Fruit fly (Drosophila melanogaster) whole organism, embryonic: ENCODE measurements around the gene CG43998.

Experiments used
- C15 ChIP-seq: fragments of 200-800 bp; sonication (Bioruptor generic); IDR thresholded peaks from 3 replicates; pipeline ENCODE4 v1.3.6; 2022; ENCODE audit warnings: missing biosample characterization, missing genetic modification characterization
- CG10209 ChIP-seq: fragments of 200-800 bp; sonication (Bioruptor generic); optimal IDR thresholded peaks from 3 replicates; lab custom pipeline; 2017; ENCODE audit warnings: missing biosample characterization, mild to moderate bottlenecking, missing genetic modification characterization, missing genetic modification reagents
- CG11093 ChIP-seq: fragments of 200-800 bp; sonication (Bioruptor generic); IDR thresholded peaks from 3 replicates; pipeline ENCODE4 v1.3.6; 2022; ENCODE audit warnings: missing biosample characterization, missing genetic modification characterization
- CG11398 ChIP-seq: fragments of 200-800 bp; sonication (Bioruptor generic); optimal IDR thresholded peaks from 2 replicates; lab custom pipeline; 2016; ENCODE audit warnings: missing biosample characterization, missing genetic modification characterization
- CG12219 ChIP-seq: fragments of 200-800 bp; sonication (Bioruptor generic); optimal IDR thresholded peaks from 3 replicates; lab custom pipeline; 2018; ENCODE audit warnings: missing biosample characterization, mild to moderate bottlenecking, missing genetic modification characterization
- CG12942 ChIP-seq: fragments of 200-800 bp; sonication (Bioruptor generic); optimal IDR thresholded peaks from 3 replicates; lab custom pipeline; 2016; ENCODE audit warnings: missing biosample characterization, missing genetic modification characterization
- CG15479 ChIP-seq: fragments of 200-800 bp; sonication (Bioruptor generic); optimal IDR thresholded peaks from 3 replicates; lab custom pipeline; 2019; ENCODE audit warnings: missing biosample characterization, mild to moderate bottlenecking, missing genetic modification characterization, moderate library complexity
- CG17328 ChIP-seq: fragments of 200-800 bp; sonication (Bioruptor generic); IDR thresholded peaks from 2 replicates; pipeline ENCODE4 v1.3.6; 2022; ENCODE audit warnings: missing biosample characterization, missing genetic modification characterization
- CG17829 ChIP-seq: fragments of 200-800 bp; optimal IDR thresholded peaks from 2 replicates; lab custom pipeline; 2019; ENCODE audit warnings: missing biosample characterization, mild to moderate bottlenecking, missing genetic modification characterization, moderate library complexity
- CG17912 ChIP-seq: fragments of 200-800 bp; sonication (Bioruptor generic); optimal IDR thresholded peaks from 2 replicates; lab custom pipeline; 2018; ENCODE audit warnings: missing biosample characterization, mild to moderate bottlenecking, missing genetic modification characterization
- CG32772 ChIP-seq: fragments of 200-800 bp; sonication (Bioruptor generic); IDR thresholded peaks from 2 replicates; pipeline ENCODE4 v1.3.6; 2022; ENCODE audit warnings: missing biosample characterization, missing genetic modification characterization
- CG33213 ChIP-seq: fragments of 200-800 bp; sonication (Bioruptor generic); optimal IDR thresholded peaks from 3 replicates; lab custom pipeline; 2016; ENCODE audit warnings: missing biosample characterization, missing genetic modification characterization
- CG3847 ChIP-seq: fragments of 200-800 bp; sonication (Bioruptor generic); IDR thresholded peaks from 2 replicates; pipeline ENCODE4 v1.3.6; 2022; ENCODE audit warnings: missing biosample characterization, missing genetic modification characterization
- CG4282 ChIP-seq: fragments of 200-800 bp; sonication (Bioruptor generic); optimal IDR thresholded peaks from 2 replicates; lab custom pipeline; 2016; ENCODE audit warnings: missing biosample characterization, missing genetic modification characterization
- CG6683 ChIP-seq: fragments of 200-800 bp; sonication (Bioruptor generic); optimal IDR thresholded peaks from 2 replicates; lab custom pipeline; 2017; ENCODE audit warnings: missing biosample characterization, mild to moderate bottlenecking, missing genetic modification characterization, missing genetic modification reagents
- CG7372 ChIP-seq: fragments of 200-800 bp; sonication (Bioruptor generic); IDR thresholded peaks from 2 replicates; pipeline ENCODE4 v1.3.6; 2022; ENCODE audit warnings: missing biosample characterization, missing genetic modification characterization
- CG9609 ChIP-seq: fragments of 200-800 bp; sonication (Bioruptor generic); optimal IDR thresholded peaks from 3 replicates; lab custom pipeline; 2016; ENCODE audit warnings: missing biosample characterization, missing genetic modification characterization
- CG9797 ChIP-seq: fragments of 200-800 bp; sonication (Bioruptor generic); optimal IDR thresholded peaks from 3 replicates; lab custom pipeline; 2018; ENCODE audit warnings: missing biosample characterization, mild to moderate bottlenecking, missing genetic modification characterization
- CHES-1-like ChIP-seq: fragments of 200-800 bp; sonication (Bioruptor generic); optimal IDR thresholded peaks from 2 replicates; lab custom pipeline; 2016; ENCODE audit warnings: missing biosample characterization, missing genetic modification characterization
- Camta ChIP-seq: fragments of 200-800 bp; sonication (Bioruptor generic); optimal IDR thresholded peaks from 2 replicates; lab custom pipeline; 2016; ENCODE audit warnings: missing biosample characterization, missing genetic modification characterization
- D ChIP-seq, 2 experiments: fragments of 200-800 bp in 1 of 2; fragments of >200 bp in 1 of 2; sonication (Bioruptor generic) in 1 of 2; optimal IDR thresholded peaks; 2 replicates in 1 of 2; 3 replicates in 1 of 2; lab custom pipeline; 2017; ENCODE audit warnings: mild to moderate bottlenecking in 1 of 2, missing biosample characterization in 1 of 2, missing genetic modification characterization in 1 of 2, missing genetic modification reagents in 1 of 2
- Fer2 ChIP-seq: fragments of 200-800 bp; sonication (Bioruptor generic); optimal IDR thresholded peaks from 2 replicates; lab custom pipeline; 2018; ENCODE audit warnings: missing biosample characterization, mild to moderate bottlenecking, missing genetic modification characterization, moderate library complexity
- HLH4C ChIP-seq: fragments of 200-800 bp; sonication (Bioruptor generic); IDR thresholded peaks from 3 replicates; pipeline ENCODE4 v1.3.6; 2022; ENCODE audit warnings: missing biosample characterization, missing genetic modification characterization; ENCODE audit not compliant: partially characterized antibody
- Mad ChIP-seq: fragments of 200-800 bp; sonication (Bioruptor generic); optimal IDR thresholded peaks from 2 replicates; lab custom pipeline; 2016; ENCODE audit warnings: missing biosample characterization, missing genetic modification characterization
- Neu2 ChIP-seq: fragments of 200-800 bp; sonication (Bioruptor generic); optimal IDR thresholded peaks from 3 replicates; lab custom pipeline; 2016; ENCODE audit warnings: missing biosample characterization, missing genetic modification characterization, borderline replicate concordance
- NfI ChIP-seq: fragments of 200-800 bp; sonication (Bioruptor generic); optimal IDR thresholded peaks from 3 replicates; lab custom pipeline; 2018; ENCODE audit warnings: missing biosample characterization, mild to moderate bottlenecking, missing genetic modification characterization, moderate library complexity
- Optix ChIP-seq: fragments of 200-800 bp; sonication (Bioruptor generic); IDR thresholded peaks from 3 replicates; pipeline ENCODE4 v1.3.6; 2022; ENCODE audit warnings: missing biosample characterization, missing genetic modification characterization
- Poxn ChIP-seq: fragments of 200-800 bp; sonication (Bioruptor generic); IDR thresholded peaks from 2 replicates; pipeline ENCODE4 v1.3.6; 2022; ENCODE audit warnings: missing biosample characterization, missing genetic modification characterization
- Ptx1 ChIP-seq: fragments of 200-800 bp; sonication (Bioruptor generic); IDR thresholded peaks from 2 replicates; pipeline ENCODE4 v1.3.6; 2022; ENCODE audit warnings: missing biosample characterization, missing genetic modification characterization
- cad ChIP-seq: fragments of >200 bp; optimal IDR thresholded peaks from 2 replicates; lab custom pipeline; 2017; ENCODE audit warnings: missing biosample characterization, missing genetic modification characterization
- chn ChIP-seq: fragments of 200-800 bp; sonication (Bioruptor generic); optimal IDR thresholded peaks from 2 replicates; lab custom pipeline; 2016; ENCODE audit warnings: missing biosample characterization, missing genetic modification characterization
- ci ChIP-seq: fragments of 200-800 bp; sonication (Bioruptor generic); IDR thresholded peaks from 3 replicates; pipeline ENCODE4 v1.3.6; 2022; ENCODE audit warnings: missing biosample characterization, missing genetic modification characterization
- dati ChIP-seq: fragments of 200-800 bp; sonication (Bioruptor generic); IDR thresholded peaks from 2 replicates; pipeline ENCODE4 v1.3.6; 2022; ENCODE audit warnings: missing biosample characterization, missing genetic modification characterization
- disco-r ChIP-seq: fragments of 200-800 bp; sonication (Bioruptor generic); optimal IDR thresholded peaks from 2 replicates; lab custom pipeline; 2016; ENCODE audit warnings: missing biosample characterization, missing genetic modification characterization
- dysf ChIP-seq: fragments of 200-800 bp; sonication (Bioruptor generic); IDR thresholded peaks from 3 replicates; pipeline ENCODE4 v1.3.6; 2022; ENCODE audit warnings: missing biosample characterization, missing genetic modification characterization
- ems ChIP-seq: fragments of 200-800 bp; sonication (Bioruptor generic); optimal IDR thresholded peaks from 3 replicates; lab custom pipeline; 2016; ENCODE audit warnings: missing biosample characterization, missing genetic modification characterization
- gcm2 ChIP-seq: fragments of 200-800 bp; sonication (Bioruptor generic); optimal IDR thresholded peaks from 2 replicates; lab custom pipeline; 2016; ENCODE audit warnings: missing biosample characterization, missing genetic modification characterization
- knrl ChIP-seq: fragments of 200-800 bp; sonication (Bioruptor generic); IDR thresholded peaks from 3 replicates; pipeline ENCODE4 v1.3.6; 2022; ENCODE audit warnings: missing biosample characterization, missing genetic modification characterization; ENCODE audit not compliant: partially characterized antibody
- lbe ChIP-seq: fragments of 200-800 bp; sonication (Bioruptor generic); optimal IDR thresholded peaks from 2 replicates; lab custom pipeline; 2016; ENCODE audit warnings: missing biosample characterization, mild to moderate bottlenecking, missing genetic modification characterization
- maf-S ChIP-seq: fragments of 200-800 bp; sonication (Bioruptor generic); optimal IDR thresholded peaks from 2 replicates; lab custom pipeline; 2016; ENCODE audit warnings: missing biosample characterization, missing genetic modification characterization
- mirr ChIP-seq: fragments of 200-800 bp; sonication (Bioruptor generic); optimal IDR thresholded peaks from 3 replicates; lab custom pipeline; 2018; ENCODE audit warnings: missing biosample characterization, mild to moderate bottlenecking, missing genetic modification characterization
- oc ChIP-seq: fragments of 200-800 bp; sonication (Bioruptor generic); optimal IDR thresholded peaks from 2 replicates; lab custom pipeline; 2018; ENCODE audit warnings: missing biosample characterization, mild to moderate bottlenecking, missing genetic modification characterization, moderate library complexity
- pfk ChIP-seq: fragments of 200-800 bp; sonication (Bioruptor generic); optimal IDR thresholded peaks from 2 replicates; lab custom pipeline; 2018; ENCODE audit warnings: missing biosample characterization, mild to moderate bottlenecking, missing genetic modification characterization, moderate library complexity
- pita ChIP-seq: fragments of 200-800 bp; sonication (Bioruptor generic); optimal IDR thresholded peaks from 2 replicates; lab custom pipeline; 2017; ENCODE audit warnings: missing biosample characterization, mild to moderate bottlenecking, missing genetic modification characterization
- rib ChIP-seq: fragments of 200-800 bp; sonication (Bioruptor generic); IDR thresholded peaks from 2 replicates; pipeline ENCODE4 v1.3.6; 2022; ENCODE audit warnings: missing biosample characterization, missing genetic modification characterization
- stc ChIP-seq: fragments of 200-800 bp; sonication (Bioruptor generic); IDR thresholded peaks from 2 replicates; pipeline ENCODE4 v1.3.6; 2022; ENCODE audit warnings: missing biosample characterization, missing genetic modification characterization
- tgo ChIP-seq: fragments of 200-800 bp; sonication (Bioruptor generic); IDR thresholded peaks from 3 replicates; pipeline ENCODE4 v1.3.6; 2022; ENCODE audit warnings: missing biosample characterization, missing genetic modification characterization
- tin ChIP-seq: fragments of 200-800 bp; sonication (Bioruptor generic); optimal IDR thresholded peaks from 3 replicates; lab custom pipeline; 2016; ENCODE audit warnings: missing biosample characterization, missing genetic modification characterization
- tna ChIP-seq: fragments of 200-800 bp; sonication (Bioruptor generic); IDR thresholded peaks from 2 replicates; pipeline ENCODE4 v1.3.6; 2022; ENCODE audit warnings: missing biosample characterization, missing genetic modification characterization; ENCODE audit not compliant: partially characterized antibody

CG43998 gene

DNA sequence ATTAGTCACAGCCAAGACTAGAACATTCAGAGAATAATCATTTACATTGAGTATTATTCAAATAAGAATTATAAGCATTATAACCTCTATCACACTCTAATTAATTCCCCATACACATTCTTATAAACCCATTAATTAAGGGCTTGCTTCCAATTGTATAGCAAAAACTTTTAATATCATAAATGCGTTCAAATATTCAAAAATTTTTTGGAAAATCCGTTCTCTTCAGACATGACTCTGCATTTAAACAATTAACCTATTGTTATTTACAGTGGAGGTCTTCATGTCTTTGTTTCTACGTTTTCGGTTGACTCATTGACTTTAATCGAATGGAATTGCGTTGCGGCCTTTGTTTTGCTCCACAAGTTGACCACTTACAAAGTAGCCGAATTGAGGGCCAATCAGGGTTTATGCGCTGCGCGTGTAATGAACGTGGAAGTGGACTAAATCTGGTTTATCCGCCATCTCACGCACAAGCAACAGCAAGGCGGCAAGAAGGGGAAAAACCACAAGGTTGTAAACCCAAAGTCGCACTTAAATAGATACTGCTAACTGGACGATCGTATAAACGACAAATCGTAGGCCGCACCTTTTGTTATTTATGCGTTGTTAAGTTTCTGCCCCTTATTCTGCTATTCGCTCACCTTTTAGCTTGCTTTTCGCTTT, 7.8 kb downstream of the CG43998 start (continued):
- TF ChIP-seq Ptx1 (GFP tag; lab: Robert Waterston, UW) = peak; percentile 24; the same call in 1 of the 2 replicates
- TF ChIP-seq HLH4C (GFP tag; lab: Robert Waterston, UW) = no peak
- peak; percentile 93 for TF ChIP-seq rib (GFP tag; lab: Robert Waterston, UW)
- TF ChIP-seq CG15479 (GFP tag; lab: Kevin White, UChicago) = no peak
- TF ChIP-seq Mad (GFP tag; lab: Kevin White, UChicago) = no peak
- no peak for TF ChIP-seq CG6683 (GFP tag; lab: Kevin White, UChicago)
- TF ChIP-seq CHES-1-like = peak; percentile 51
- 0 out of 3 replicates have a peak, but pooled peaks have one; percentile 31 for TF ChIP-seq Optix
- peak; percentile 13 for TF ChIP-seq CG9609 (GFP tag; lab: Kevin White, UChicago)
- TF ChIP-seq oc = peak; percentile 59
- peak; percentile 58 for TF ChIP-seq NfI (GFP tag; lab: Kevin White, UChicago)
- TF ChIP-seq tin (GFP tag; lab: Kevin White, UChicago) = peak; percentile 20
- no peak for TF ChIP-seq tna
- peak; percentile 48; the same call in 1 of the 3 replicates for TF ChIP-seq C15 (GFP tag; lab: Robert Waterston, UW)
- no peak for TF ChIP-seq Neu2
- TF ChIP-seq chn = peak; percentile 34
- peak; percentile 7 for TF ChIP-seq ems (GFP tag; lab: Kevin White, UChicago)
- no peak for TF ChIP-seq knrl (GFP tag; lab: Robert Waterston, UW)
- no peak for TF ChIP-seq CG9797 (GFP tag; lab: Kevin White, UChicago)
- TF ChIP-seq CG7372 (GFP tag; lab: Robert Waterston, UW) = peak; percentile 29; the same call in 1 of the 2 replicates
- TF ChIP-seq CG10209 = no peak
- peak; percentile 57 for TF ChIP-seq stc
- TF ChIP-seq CG12942 (GFP tag; lab: Kevin White, UChicago) = no peak
- no peak for TF ChIP-seq CG17829 (tag; lab: Kevin White, UChicago)
- no peak for TF ChIP-seq D (optimal IDR thresholded peaks at IDR 0.05; lab: Kevin White, UChicago)
- no peak for TF ChIP-seq D (GFP tag; optimal IDR thresholded peaks at IDR 0.05; lab: Kevin White, UChicago)
- TF ChIP-seq CG12219 (GFP tag; lab: Kevin White, UChicago) = peak; percentile 36
- no peak for TF ChIP-seq maf-S (GFP tag; lab: Kevin White, UChicago)
- no peak for TF ChIP-seq pita (GFP tag; lab: Kevin White, UChicago)
- TF ChIP-seq pfk (GFP tag; lab: Kevin White, UChicago) = no peak
- TF ChIP-seq CG11398 = peak; percentile 49
- no peak for TF ChIP-seq CG33213 (GFP tag; lab: Kevin White, UChicago)
- peak; percentile 57 for TF ChIP-seq CG3847 (GFP tag; lab: Robert Waterston, UW)
- peak; percentile 75 for TF ChIP-seq dysf (GFP tag; lab: Robert Waterston, UW)
- TF ChIP-seq ci (GFP tag; lab: Robert Waterston, UW) = peak; percentile 89
- TF ChIP-seq CG17912 = no peak
- no peak for TF ChIP-seq gcm2 (GFP tag; lab: Kevin White, UChicago)
- TF ChIP-seq CG11093 = 0 out of 3 replicates have a peak, but pooled peaks have one; percentile 16
- peak; percentile 55 for TF ChIP-seq tgo (GFP tag; lab: Robert Waterston, UW)
- TF ChIP-seq dati = no peak
- peak; percentile 55 for TF ChIP-seq Fer2 (tag; lab: Kevin White, UChicago)
- TF ChIP-seq Camta (GFP tag; lab: Kevin White, UChicago) = no peak
- peak; percentile 87 for TF ChIP-seq mirr (GFP tag; lab: Kevin White, UChicago)
- TF ChIP-seq CG32772 (GFP tag; lab: Robert Waterston, UW) = 0 out of 2 replicates have a peak, but pooled peaks have one; percentile 10
- TF ChIP-seq disco-r = no peak
- TF ChIP-seq cad (GFP tag; lab: Kevin White, UChicago) = no peak
- 0 out of 2 replicates have a peak, but pooled peaks have one; percentile 28 for TF ChIP-seq Poxn (GFP tag; lab: Robert Waterston, UW)
- peak; percentile 48; the same call in 1 of the 2 replicates for TF ChIP-seq CG17328 (GFP tag; lab: Robert Waterston, UW)
- TF ChIP-seq CG4282 (GFP tag; lab: Kevin White, UChicago) = no peak
- no peak for TF ChIP-seq lbe (GFP tag; lab: Kevin White, UChicago)
